Worm (Caenorhabditis elegans) whole organism, late embryonic: ENCODE results near the gene rpap-3.

Experiments used
- C08G9.2 ChIP-seq: sonication (generic microtip); optimal IDR thresholded peaks from 2 replicates; lab custom pipeline; 2016; ENCODE audit warnings: mild to moderate bottlenecking, missing genetic modification characterization, moderate library complexity, missing compliant biosample characterization
- C38D4.7 ChIP-seq: fragments of 200-800 bp; sonication (Bioruptor generic); optimal IDR thresholded peaks from 2 replicates; lab custom pipeline; 2018; ENCODE audit warnings: mild to moderate bottlenecking, missing genetic modification characterization, moderate library complexity, missing compliant biosample characterization
- K09A11.1 ChIP-seq: sonication (generic microtip); optimal IDR thresholded peaks from 2 replicates; lab custom pipeline; 2017; ENCODE audit warnings: antibody characterized with exemption, mild to moderate bottlenecking, missing genetic modification characterization, missing compliant biosample characterization; ENCODE audit not compliant: insufficient read depth
- T23F11.4 ChIP-seq: fragments of 200-800 bp; sonication (Bioruptor generic); optimal IDR thresholded peaks from 2 replicates; lab custom pipeline; 2018; ENCODE audit warnings: mild to moderate bottlenecking, missing genetic modification characterization, missing compliant biosample characterization
- Y22D7AL.16 ChIP-seq: sonication (generic microtip); optimal IDR thresholded peaks from 2 replicates; lab custom pipeline; 2016; ENCODE audit warnings: missing genetic modification characterization, missing compliant biosample characterization
- ceh-14 ChIP-seq: sonication (generic microtip); optimal IDR thresholded peaks from 2 replicates; lab custom pipeline; 2016; ENCODE audit warnings: missing genotype, missing genetic modification characterization, missing compliant biosample characterization
- ceh-18 ChIP-seq: sonication (generic microtip); optimal IDR thresholded peaks from 2 replicates; lab custom pipeline; 2016; ENCODE audit warnings: missing genetic modification characterization, missing compliant biosample characterization
- ceh-30 ChIP-seq: fragments of 150-350 bp; optimal IDR thresholded peaks from 2 replicates; lab custom pipeline; 2014; ENCODE audit warnings: missing biosample characterization, missing genetic modification characterization
- che-1 ChIP-seq: sonication (generic microtip); optimal IDR thresholded peaks from 2 replicates; lab custom pipeline; 2016; ENCODE audit warnings: mild to moderate bottlenecking, missing genetic modification characterization, missing compliant biosample characterization
- dmd-4 ChIP-seq: sonication (generic microtip); optimal IDR thresholded peaks from 2 replicates; lab custom pipeline; 2016; ENCODE audit warnings: borderline replicate concordance, missing genetic modification characterization, missing compliant biosample characterization
- dve-1 ChIP-seq: sonication (generic microtip); optimal IDR thresholded peaks from 2 replicates; lab custom pipeline; 2017; ENCODE audit warnings: antibody characterized with exemption, mild to moderate bottlenecking, missing genetic modification characterization, missing compliant biosample characterization
- elt-2 ChIP-seq: sonication (generic microtip); optimal IDR thresholded peaks from 2 replicates; lab custom pipeline; 2016; ENCODE audit warnings: missing genetic modification reagents, missing genetic modification characterization, missing compliant biosample characterization
- eyg-1 ChIP-seq: sonication (generic microtip); optimal IDR thresholded peaks from 2 replicates; lab custom pipeline; 2016; ENCODE audit warnings: missing genotype, missing genetic modification characterization, missing compliant biosample characterization
- fkh-10 ChIP-seq: fragments of 150-350 bp; optimal IDR thresholded peaks from 2 replicates; lab custom pipeline; 2014; ENCODE audit warnings: missing biosample characterization, missing genetic modification reagents, missing genetic modification characterization
- gmeb-2 ChIP-seq: sonication (generic microtip); optimal IDR thresholded peaks from 2 replicates; lab custom pipeline; 2016; ENCODE audit warnings: missing genetic modification characterization, inconsistent platforms, missing compliant biosample characterization
- hlh-13 ChIP-seq: fragments of 200-800 bp; sonication (Bioruptor generic); optimal IDR thresholded peaks from 2 replicates; lab custom pipeline; 2018; ENCODE audit warnings: mild to moderate bottlenecking, missing genetic modification characterization, missing compliant biosample characterization
- hlh-15 ChIP-seq: sonication (generic microtip); optimal IDR thresholded peaks from 2 replicates; lab custom pipeline; 2016; ENCODE audit warnings: missing genetic modification characterization, missing compliant biosample characterization
- hlh-30 ChIP-seq: sonication (generic microtip); optimal IDR thresholded peaks from 2 replicates; lab custom pipeline; 2017; ENCODE audit warnings: antibody characterized with exemption, missing genetic modification characterization, missing compliant biosample characterization; ENCODE audit not compliant: insufficient read depth
- hlh-8 ChIP-seq: sonication (generic microtip); optimal IDR thresholded peaks from 2 replicates; lab custom pipeline; 2016; ENCODE audit warnings: missing genotype, missing genetic modification characterization, missing compliant biosample characterization
- lim-6 ChIP-seq: sonication (generic microtip); optimal IDR thresholded peaks from 2 replicates; lab custom pipeline; 2016; ENCODE audit warnings: missing genetic modification characterization, missing compliant biosample characterization
- lin-11 ChIP-seq: fragments of 200-800 bp; sonication (Bioruptor generic); optimal IDR thresholded peaks from 2 replicates; lab custom pipeline; 2018; ENCODE audit warnings: mild to moderate bottlenecking, missing genetic modification characterization, missing compliant biosample characterization
- nfya-1 ChIP-seq: sonication (generic microtip); optimal IDR thresholded peaks from 2 replicates; lab custom pipeline; 2017; ENCODE audit warnings: missing genetic modification characterization, mild to moderate bottlenecking, missing compliant biosample characterization, antibody characterized with exemption, moderate library complexity
- odd-2 ChIP-seq: sonication (generic microtip); optimal IDR thresholded peaks from 2 replicates; lab custom pipeline; 2017; ENCODE audit warnings: antibody characterized with exemption, mild to moderate bottlenecking, missing genetic modification characterization, missing compliant biosample characterization
- pat-9 ChIP-seq: fragments of 200-800 bp; sonication (Bioruptor generic); optimal IDR thresholded peaks from 2 replicates; lab custom pipeline; 2018; ENCODE audit warnings: mild to moderate bottlenecking, missing genetic modification characterization, moderate library complexity, missing compliant biosample characterization
- pax-1 ChIP-seq: fragments of 150-350 bp; optimal IDR thresholded peaks from 2 replicates; lab custom pipeline; 2014; ENCODE audit warnings: missing biosample characterization, missing genetic modification characterization
- pros-1 ChIP-seq: fragments of 150-350 bp; optimal IDR thresholded peaks from 2 replicates; lab custom pipeline; 2014; ENCODE audit warnings: missing biosample characterization, missing genetic modification reagents, missing genetic modification characterization
- ref-2 ChIP-seq: sonication (generic microtip); optimal IDR thresholded peaks from 2 replicates; lab custom pipeline; 2016; ENCODE audit warnings: missing genetic modification characterization, missing compliant biosample characterization
- sox-2 ChIP-seq: fragments of 200-800 bp; sonication (Bioruptor generic); IDR thresholded peaks from 2 replicates; pipeline ENCODE4 v1.3.6; 2022; ENCODE audit warnings: missing genetic modification reagents, missing genetic modification characterization, missing compliant biosample characterization
- sox-4 ChIP-seq: sonication (generic microtip); optimal IDR thresholded peaks from 2 replicates; lab custom pipeline; 2017; ENCODE audit warnings: mild to moderate bottlenecking, missing genetic modification characterization, inconsistent platforms, missing compliant biosample characterization
- syd-9 ChIP-seq: sonication (generic microtip); optimal IDR thresholded peaks from 2 replicates; lab custom pipeline; 2016; ENCODE audit warnings: mild to moderate bottlenecking, missing genetic modification characterization, moderate library complexity, missing compliant biosample characterization
- unc-3 ChIP-seq, 2 experiments: fragments of 200-800 bp in 1 of 2; sonication (Bioruptor generic) in 1 of 2; sonication (generic microtip) in 1 of 2; conservative IDR thresholded peaks in 1 of 2; optimal IDR thresholded peaks in 1 of 2; 2 replicates each; pipeline versions ENCODE4 v1.3.6 to Lab custom; 2016 to 2022; ENCODE audit warnings: missing compliant biosample characterization in 2 of 2, missing genetic modification characterization in 2 of 2, missing genetic modification reagents in 1 of 2
- unc-42 ChIP-seq: sonication (generic microtip); optimal IDR thresholded peaks from 2 replicates; lab custom pipeline; 2016; ENCODE audit warnings: missing genotype, missing genetic modification characterization, missing compliant biosample characterization
- unc-55 ChIP-seq: sonication (generic microtip); optimal IDR thresholded peaks from 2 replicates; lab custom pipeline; 2017; ENCODE audit warnings: missing biosample characterization, missing genetic modification reagents, missing genetic modification characterization
- unc-86 ChIP-seq: sonication (generic microtip); optimal IDR thresholded peaks from 2 replicates; lab custom pipeline; 2016; ENCODE audit warnings: missing genetic modification characterization, missing compliant biosample characterization
- zip-5 ChIP-seq: sonication (generic microtip); optimal IDR thresholded peaks from 2 replicates; lab custom pipeline; 2016; ENCODE audit warnings: missing genetic modification characterization, missing compliant biosample characterization

The rpap-3 gene

DNA sequence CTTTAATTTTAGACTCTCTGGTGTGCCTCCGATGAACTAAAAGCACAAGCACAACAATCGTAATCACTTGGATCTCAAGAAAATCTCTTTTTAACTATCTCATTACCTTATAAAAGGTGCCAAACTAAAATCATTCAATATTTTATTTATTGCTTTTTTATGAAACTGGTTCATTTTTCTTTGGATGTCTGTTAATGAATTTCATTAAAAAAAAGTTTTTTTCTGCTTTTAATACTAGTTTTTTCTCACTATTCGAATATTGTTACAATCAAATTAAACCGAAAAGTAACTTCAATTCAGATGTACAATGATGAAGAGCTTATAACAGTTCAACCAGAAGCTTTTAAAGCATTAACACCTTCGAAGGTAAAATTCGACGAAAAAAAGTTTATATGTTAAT, 3.0 kb downstream of the rpap-3 start, which contains the start of gene swd-2.1:
TSS of gene swd-2.1 (plus strand) at position 301 of the 400 bp plus-strand sequence.
- TF ChIP-seq unc-3 (GFP tag; conservative IDR thresholded peaks at IDR 0.05; lab: Robert Waterston, UW) (no peak), unc-3 (tag; optimal IDR thresholded peaks at IDR 0.05; lab: Kevin White, UChicago) (no peak), che-1 (tag; lab: Kevin White, UChicago) (no peak), unc-42 (tag; lab: Kevin White, UChicago) (no peak), unc-86 (tag; lab: Kevin White, UChicago) (no peak), pros-1 (no peak), hlh-13 (GFP tag; lab: Kevin White, UChicago) (no peak), fkh-10 (GFP tag; lab: Kevin White, UChicago) (no peak), eyg-1 (tag; lab: Kevin White, UChicago) (no peak), ceh-30 (tag; lab: Kevin White, UChicago) (no peak), dmd-4 (tag; lab: Kevin White, UChicago) (no peak), ceh-14 (tag; lab: Kevin White, UChicago) (no peak), ref-2 (tag; lab: Kevin White, UChicago) (no peak), lim-6 (tag; lab: Kevin White, UChicago) (no peak), sox-2 (GFP tag; lab: Robert Waterston, UW) (no peak), hlh-15 (tag; lab: Kevin White, UChicago) (no peak), hlh-30 (no peak), T23F11.4 (no peak), syd-9 (tag; lab: Kevin White, UChicago) (no peak), odd-2 (tag; lab: Kevin White, UChicago) (no peak), lin-11 (tag; lab: Kevin White, UChicago) (no peak)
- TF ChIP-seq, all 69 proteins: peak for 0

DNA sequence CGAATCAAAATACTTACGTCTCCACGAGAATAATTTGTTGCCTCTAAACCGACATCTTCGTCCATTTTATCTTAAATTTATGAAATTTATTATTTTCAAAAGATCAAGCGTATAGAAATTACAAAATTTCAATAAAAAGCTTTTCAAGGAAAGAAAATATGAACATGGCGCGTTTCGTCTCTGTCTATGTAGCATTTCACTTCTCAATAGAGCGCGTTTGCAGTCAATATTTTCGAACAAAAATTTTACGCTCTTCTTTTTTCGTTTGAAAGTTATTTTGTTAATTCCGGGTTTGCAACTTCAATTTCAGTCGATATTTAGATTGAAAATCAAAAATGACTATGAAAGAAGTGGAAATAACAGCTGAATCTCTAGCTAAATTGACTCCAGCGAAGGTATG, 4.6 kb downstream of the rpap-3 start, which contains the start of the genes hcf-1 and swd-2.2:
TSS of gene hcf-1 (minus strand) at position 70 of the 400 bp plus-strand sequence.
TSS of gene swd-2.2 (plus strand) at position 206 of the 400 bp plus-strand sequence.
- TF ChIP-seq nfya-1 (tag; lab: Kevin White, UChicago) (peak; percentile 18), K09A11.1 (tag; lab: Kevin White, UChicago) (no peak)

DNA sequence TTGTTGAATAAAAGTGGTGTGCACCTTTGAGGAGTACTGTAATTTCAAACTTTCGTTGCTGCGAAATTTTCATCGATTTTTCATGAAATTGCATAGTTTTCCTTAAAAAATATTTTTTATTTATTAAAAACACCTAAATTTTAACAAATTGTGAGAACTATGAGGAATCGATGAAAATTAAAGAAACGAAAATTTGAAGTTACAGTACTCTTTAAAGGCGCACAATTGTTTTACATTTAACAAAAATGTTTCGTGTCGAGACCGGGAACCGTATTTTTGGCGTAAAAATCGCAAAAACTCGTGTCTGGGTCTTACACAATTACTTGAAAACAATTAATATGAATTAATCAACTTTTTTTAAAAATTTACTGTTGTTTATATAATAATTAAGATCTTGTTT, 8.6 kb downstream of the rpap-3 start, which contains the start of gene rdl-1:
TSS of gene rdl-1 (minus strand) at position 101 of the 400 bp plus-strand sequence.
- no peak for TF ChIP-seq ceh-18 (tag; lab: Kevin White, UChicago)
- no peak for TF ChIP-seq dve-1 (tag; lab: Kevin White, UChicago)
- no peak for TF ChIP-seq sox-4
- TF ChIP-seq pros-1, result no peak
- TF ChIP-seq elt-2 (tag; lab: Kevin White, UChicago), result no peak
- TF ChIP-seq unc-86 (tag; lab: Kevin White, UChicago), result no peak
- no peak for TF ChIP-seq hlh-8 (tag; lab: Kevin White, UChicago)
- TF ChIP-seq gmeb-2 (tag; lab: Kevin White, UChicago), result no peak
- TF ChIP-seq pat-9, result no peak

DNA sequence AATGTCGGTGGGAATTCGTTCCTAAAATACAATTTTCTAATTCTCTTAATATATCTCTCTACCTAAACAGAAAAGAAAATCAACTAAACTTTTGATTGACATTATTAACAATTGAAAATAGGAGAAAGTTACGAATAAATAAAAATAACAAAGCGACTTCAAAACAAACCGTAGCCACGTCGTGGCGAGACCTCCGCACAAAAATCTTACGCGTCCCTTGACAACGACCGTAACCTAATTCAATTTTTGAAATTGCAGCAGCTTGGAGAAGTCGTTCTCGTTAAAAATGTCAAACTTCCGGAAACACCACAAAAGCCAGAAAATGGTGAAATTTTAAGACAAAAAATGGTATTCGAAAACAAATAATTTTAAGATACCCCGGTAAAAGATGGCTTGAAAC, 14.4 kb downstream of the rpap-3 start:
- TF ChIP-seq pax-1 (tag; lab: Kevin White, UChicago) (no peak), C38D4.7 (GFP tag; lab: Kevin White, UChicago) (no peak), unc-55 (no peak), C08G9.2 (tag; lab: Kevin White, UChicago) (no peak), hlh-15 (tag; lab: Kevin White, UChicago) (no peak), zip-5 (tag; lab: Kevin White, UChicago) (no peak), Y22D7AL.16 (tag; lab: Kevin White, UChicago) (no peak)
